Worm (Caenorhabditis elegans): ENCODE results near the gene cox-15.

The cox-15 gene

DNA sequence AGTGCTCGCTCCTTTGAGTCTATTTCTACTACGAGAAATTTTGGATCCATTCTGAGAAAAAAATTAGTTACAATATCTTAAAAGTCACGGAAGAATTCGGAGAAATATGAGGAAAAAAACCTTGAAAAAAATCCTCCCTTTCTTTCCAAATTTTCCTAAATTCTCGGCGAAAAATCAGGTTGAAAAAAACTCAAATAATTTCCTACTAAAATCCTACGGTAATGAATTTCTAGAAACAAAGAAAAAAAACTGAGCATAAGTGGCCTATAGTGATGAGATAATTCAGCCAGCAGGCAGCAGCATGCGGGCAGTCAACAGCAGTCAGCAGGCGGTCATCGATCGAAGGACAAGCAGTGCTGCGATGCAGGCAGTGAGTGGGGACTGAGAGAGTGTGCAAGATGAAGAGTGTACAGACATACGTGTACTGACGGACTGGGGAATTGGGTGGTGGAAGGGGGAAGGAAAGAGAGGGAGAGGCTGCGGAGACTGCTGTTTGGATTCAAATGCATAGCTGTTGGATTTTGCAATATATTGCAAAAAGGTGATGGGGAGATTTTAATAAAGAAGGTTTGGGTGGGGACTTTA lies 49.9 kb downstream of the cox-15 start, which contains the start of gene lir-3:
TSS of gene lir-3 (minus strand) at position 51 of the 585 bp plus-strand sequence.
- no peak for TF ChIP-seq unc-62 (GFP tag; optimal IDR thresholded peaks at IDR 0.05)
